Worm (Caenorhabditis elegans): ENCODE data around the gene ZK470.14.

ce11 chrX:4146798-4147543 lies 20.3 kb upstream of the ZK470.14 start:
- TF ChIP-seq cebp-2 (GFP tag; IDR thresholded peaks at IDR 0.05): no peak
- TF ChIP-seq snpc-4 (GFP tag; optimal IDR thresholded peaks at IDR 0.05): no peak
- no peak for TF ChIP-seq snpc-4 (tag; optimal IDR thresholded peaks at IDR 0.05)
- TF ChIP-seq bed-1 (GFP tag; IDR thresholded peaks at IDR 0.05): no peak
- TF ChIP-seq K11D2.4 (GFP tag; IDR thresholded peaks at IDR 0.05): no peak
- TF ChIP-seq ceh-58 (GFP tag; IDR thresholded peaks at IDR 0.05): no peak
- no peak for TF ChIP-seq unc-130 (GFP tag; optimal IDR thresholded peaks at IDR 0.05)
- peak in 1 of 3 experiments; percentile 8 for TF ChIP-seq lin-35 (GFP tag; optimal IDR thresholded peaks at IDR 0.05)
- TF ChIP-seq madf-3 (GFP tag; IDR thresholded peaks at IDR 0.05): no peak
- TF ChIP-seq unc-62 (GFP tag; optimal IDR thresholded peaks at IDR 0.05): no peak

Measured in whole organism, young adult.